Worm (Caenorhabditis elegans) whole organism, L1 larva: Measurements from ENCODE around the gene W04B5.8.

ENCODE experiments used
- C04F5.9 ChIP-seq: sonication (generic microtip); optimal IDR thresholded peaks from 2 replicates; lab custom pipeline; 2016; ENCODE audit warnings: missing genetic modification characterization, missing compliant biosample characterization
- Y116A8C.19 ChIP-seq: sonication (generic microtip); optimal IDR thresholded peaks from 2 replicates; lab custom pipeline; 2016; ENCODE audit warnings: missing compliant biosample characterization, missing genetic modification characterization, borderline replicate concordance
- aha-1 ChIP-seq: fragments of 150-350 bp; optimal IDR thresholded peaks from 2 replicates; lab custom pipeline; 2014; ENCODE audit warnings: missing biosample characterization, missing genetic modification characterization
- ama-1 ChIP-seq: fragments of 150-350 bp; optimal IDR thresholded peaks from 2 replicates; lab custom pipeline; 2014
- dpl-1 ChIP-seq, 3 experiments: fragments of 150-350 bp in 2 of 3; sonication (generic microtip) in 1 of 3; optimal IDR thresholded peaks; 2 replicates each; lab custom pipeline; 2014 to 2017; ENCODE audit warnings: missing biosample characterization in 3 of 3, missing genetic modification characterization in 3 of 3, missing genetic modification reagents in 3 of 3
- efl-1 ChIP-seq, 4 experiments: fragments of 150-350 bp; optimal IDR thresholded peaks in 3 of 4; peaks in 1 of 4; 1 replicate in 1 of 4; 2 replicates in 3 of 4; lab custom pipeline; 2014; ENCODE audit warnings: missing biosample characterization in 2 of 4, missing genetic modification characterization in 2 of 4, missing genetic modification reagents in 2 of 4
- hlh-17 ChIP-seq: fragments of 200-800 bp; sonication (Bioruptor generic); optimal IDR thresholded peaks from 2 replicates; lab custom pipeline; 2018; ENCODE audit warnings: missing genetic modification characterization, mild to moderate bottlenecking, missing compliant biosample characterization, moderate library complexity, borderline replicate concordance
- lin-15B ChIP-seq: fragments of 150-350 bp; sonication (generic microtip); optimal IDR thresholded peaks from 3 replicates; lab custom pipeline; 2014; ENCODE audit warnings: missing biosample characterization, missing genetic modification characterization
- lin-35 ChIP-seq, 2 experiments: fragments of 150-350 bp; optimal IDR thresholded peaks; 2 replicates each; lab custom pipeline; 2014; ENCODE audit warnings: missing biosample characterization in 2 of 2, missing genetic modification characterization in 2 of 2, missing genetic modification reagents in 2 of 2
- mdl-1 ChIP-seq, 2 experiments: fragments of 150-350 bp; optimal IDR thresholded peaks; 2 replicates each; lab custom pipeline; 2014 to 2017; ENCODE audit warnings: missing biosample characterization in 2 of 2, missing genetic modification characterization in 2 of 2, inconsistent platforms in 1 of 2
- mef-2 ChIP-seq: fragments of 150-350 bp; optimal IDR thresholded peaks from 2 replicates; lab custom pipeline; 2014; ENCODE audit warnings: missing biosample characterization, missing genetic modification characterization
- mep-1 ChIP-seq: fragments of 150-350 bp; optimal IDR thresholded peaks from 2 replicates; lab custom pipeline; 2014; ENCODE audit warnings: missing biosample characterization, missing genetic modification characterization
- nhr-47 ChIP-seq: sonication (generic microtip); optimal IDR thresholded peaks from 2 replicates; lab custom pipeline; 2016; ENCODE audit warnings: mild to moderate bottlenecking, missing genetic modification characterization, moderate library complexity, missing compliant biosample characterization
- nhr-71 ChIP-seq: sonication (generic microtip); optimal IDR thresholded peaks from 2 replicates; lab custom pipeline; 2016; ENCODE audit warnings: mild to moderate bottlenecking, missing genetic modification characterization, moderate library complexity, missing compliant biosample characterization
- nhr-77 ChIP-seq: fragments of 150-350 bp; optimal IDR thresholded peaks from 2 replicates; lab custom pipeline; 2014; ENCODE audit warnings: missing biosample characterization, missing genetic modification characterization
- nhr-84 ChIP-seq: sonication (generic microtip); optimal IDR thresholded peaks from 2 replicates; lab custom pipeline; 2017; ENCODE audit warnings: missing biosample characterization, missing genetic modification characterization
- nhr-85 ChIP-seq: sonication (generic microtip); peaks from one replicate; lab custom pipeline; 2016; ENCODE audit warnings: missing genetic modification characterization, inconsistent platforms, missing compliant biosample characterization
- vab-15 ChIP-seq: sonication (generic microtip); optimal IDR thresholded peaks from 2 replicates; lab custom pipeline; 2017; ENCODE audit warnings: missing genotype, mild to moderate bottlenecking, missing genetic modification characterization, missing compliant biosample characterization

The W04B5.8 gene

DNA sequence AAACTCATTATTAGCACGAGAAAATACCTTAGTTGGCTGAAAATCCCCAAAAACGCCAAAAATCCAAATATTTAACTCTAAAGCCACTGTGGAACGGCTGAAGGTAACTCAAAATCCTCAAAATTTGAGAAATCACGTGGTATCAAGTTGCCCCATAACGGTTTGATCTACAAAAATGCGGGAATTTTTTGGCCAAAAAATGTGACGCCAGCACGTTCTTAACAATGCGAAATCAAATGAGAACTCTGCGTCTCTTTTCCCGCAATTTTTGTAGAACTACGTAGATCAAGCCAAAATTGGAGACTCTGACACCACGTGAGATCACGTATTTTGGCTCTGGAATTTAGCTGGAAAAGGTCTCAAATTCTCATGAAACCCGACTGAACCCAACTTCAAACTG is 48.7 kb downstream of the W04B5.8 start:
- TF ChIP-seq hlh-17 (GFP tag; lab: Kevin White, UChicago), result no peak
- no peak for TF ChIP-seq nhr-77 (tag; lab: Kevin White, UChicago)
- TF ChIP-seq efl-1 (optimal IDR thresholded peaks at IDR 0.05; lab: Kevin White, UChicago), result no peak
- peak in 1 of 2 experiments; percentile 23 for TF ChIP-seq efl-1 (GFP tag; optimal IDR thresholded peaks at IDR 0.05 in 1 of 2; lab: Kevin White, UChicago)
- peak; percentile 53 for TF ChIP-seq nhr-85 (tag; lab: Kevin White, UChicago)
- TF ChIP-seq, all 84 proteins: peak for 2

DNA sequence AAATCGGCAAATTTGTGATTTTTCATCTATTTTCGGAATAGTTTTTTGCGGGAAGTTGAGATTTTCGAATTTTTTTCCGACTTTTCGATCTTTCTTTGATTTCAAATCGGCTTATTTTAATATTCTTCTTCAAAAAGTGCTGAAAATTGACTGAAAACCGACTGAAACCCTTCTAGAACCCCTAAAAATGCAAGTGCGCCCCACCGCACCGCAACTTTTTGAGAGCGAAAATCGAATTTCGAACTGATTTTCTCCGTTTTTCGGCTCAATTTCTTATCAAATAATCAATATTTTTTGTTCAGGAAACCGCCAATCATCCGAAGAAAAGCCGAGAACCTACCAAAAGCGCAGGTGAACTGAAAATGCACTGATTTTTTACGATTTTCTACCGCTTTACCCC is 51.2 kb downstream of the W04B5.8 start:
- TF ChIP-seq C04F5.9 (tag; lab: Kevin White, UChicago) (no peak), mdl-1 (tag; optimal IDR thresholded peaks at IDR 0.05; lab: Kevin White, UChicago) (no peak), lin-35 (GFP tag; optimal IDR thresholded peaks at IDR 0.05; lab: Kevin White, UChicago) (peak in 1 of 2 experiments; percentile 73), efl-1 (optimal IDR thresholded peaks at IDR 0.05; lab: Kevin White, UChicago) (peak; percentile 35 to 57), efl-1 (GFP tag; optimal IDR thresholded peaks at IDR 0.05 in 1 of 2; lab: Kevin White, UChicago) (peak; percentile 67 to 96), nhr-84 (tag; lab: Kevin White, UChicago) (no peak), dpl-1 (GFP tag; optimal IDR thresholded peaks at IDR 0.05; lab: Kevin White, UChicago) (peak in 2 of 3 experiments; percentile 38 to 53), nhr-47 (tag; lab: Kevin White, UChicago) (no peak), mep-1 (tag; lab: Kevin White, UChicago) (no peak), vab-15 (tag; lab: Kevin White, UChicago) (no peak)

DNA sequence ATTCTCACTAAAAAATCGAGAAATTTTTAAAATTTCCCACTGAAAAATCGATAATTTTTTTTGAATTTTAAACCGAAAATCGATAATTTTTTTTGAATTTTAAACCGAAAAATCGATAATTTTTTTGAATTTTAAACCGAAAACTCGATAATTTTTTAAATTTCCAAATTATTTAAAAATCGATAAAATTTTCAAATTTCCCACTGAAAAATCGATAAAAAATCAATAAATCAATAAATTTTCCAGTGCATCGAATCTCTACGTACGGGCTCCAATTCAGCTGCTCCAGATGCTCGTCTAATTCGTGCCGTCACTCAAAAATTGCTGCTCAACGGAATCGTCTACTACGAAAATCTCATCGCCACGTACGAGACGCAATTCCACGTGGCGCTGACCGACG is 52.5 kb downstream of the W04B5.8 start:
- TF ChIP-seq nhr-71 (tag; lab: Kevin White, UChicago) (no peak), Y116A8C.19 (tag; lab: Kevin White, UChicago) (no peak), lin-15B (tag; lab: Kevin White, UChicago) (no peak), aha-1 (tag; lab: Kevin White, UChicago) (no peak), ama-1 (no peak), mef-2 (no peak)
- TF ChIP-seq, all 84 proteins: peak for 0
